Fruit fly (Drosophila melanogaster): ENCODE data around the gene Npc2c.
A peak's percentile ranks its signal among the peaks of the same experiment; 100 is the strongest.

Npc2c gene

dm6 chr3R:10109938-10110337 is 49.9 kb downstream of the Npc2c start, which contains the start of gene Fmr1 (continued):
- TF ChIP-seq CG5245 (GFP tag; optimal IDR thresholded peaks at IDR 0.05) (no peak), CG7786 (GFP tag; optimal IDR thresholded peaks at IDR 0.05) (peak; percentile 48), hkb (optimal IDR thresholded peaks at IDR 0.05) (peak; percentile 90), hkb (GFP tag; IDR thresholded peaks at IDR 0.05) (peak; percentile 26; the same call in 1 of the 2 replicates), eyg (GFP tag; optimal IDR thresholded peaks at IDR 0.05) (no peak), ato (GFP tag; IDR thresholded peaks at IDR 0.05; ENCODE audit: partially characterized antibody) (no peak), stwl (tag; optimal IDR thresholded peaks at IDR 0.05) (peak; percentile 83), gsb (GFP tag; IDR thresholded peaks at IDR 0.05) (no peak), lov (optimal IDR thresholded peaks at IDR 0.05) (no peak), lov (GFP tag; IDR thresholded peaks at IDR 0.05) (no peak), CG3065 (GFP tag; optimal IDR thresholded peaks at IDR 0.05) (no peak), B-H1 (GFP tag; IDR thresholded peaks at IDR 0.05) (no peak), Nf-YC (tag; optimal IDR thresholded peaks at IDR 0.05) (peak; percentile 24), al (GFP tag; IDR thresholded peaks at IDR 0.05) (peak; percentile 40), Jarid2 (GFP tag; optimal IDR thresholded peaks at IDR 0.05) (no peak), ATbp (GFP tag; optimal IDR thresholded peaks at IDR 0.05) (peak; percentile 12), Hmx (GFP tag; optimal IDR thresholded peaks at IDR 0.05) (no peak), bowl (GFP tag; IDR thresholded peaks at IDR 0.05) (no peak), CG17829 (tag; optimal IDR thresholded peaks at IDR 0.05) (peak; percentile 61), jumu (GFP tag; optimal IDR thresholded peaks at IDR 0.05) (peak; percentile 69), toy (GFP tag; IDR thresholded peaks at IDR 0.05) (no peak), vfl (GFP tag; optimal IDR thresholded peaks at IDR 0.05) (peak; percentile 44), CoRest (tag; optimal IDR thresholded peaks at IDR 0.05) (peak; percentile 68), CG11398 (GFP tag; optimal IDR thresholded peaks at IDR 0.05) (peak; percentile 5), Xbp1 (GFP tag; optimal IDR thresholded peaks at IDR 0.05) (peak; percentile 63), Eip74EF (GFP tag; optimal IDR thresholded peaks at IDR 0.05) (no peak), sr (GFP tag; IDR thresholded peaks at IDR 0.05) (no peak), CG13775 (GFP tag; optimal IDR thresholded peaks at IDR 0.05) (peak; percentile 66), Awh (GFP tag; IDR thresholded peaks at IDR 0.05) (no peak), CG4282 (GFP tag; optimal IDR thresholded peaks at IDR 0.05) (peak; percentile 32), amos (GFP tag; IDR thresholded peaks at IDR 0.05; ENCODE audit: partially characterized antibody) (0 out of 2 replicates have a peak, but pooled peaks have one; percentile 38), Lhr (GFP tag; optimal IDR thresholded peaks at IDR 0.05) (peak; percentile 85), inv (GFP tag; IDR thresholded peaks at IDR 0.05; ENCODE audit: partially characterized antibody) (no peak; the same call in 1 of the 2 replicates), Nf-YB (GFP tag; optimal IDR thresholded peaks at IDR 0.05) (no peak), rib (GFP tag; IDR thresholded peaks at IDR 0.05) (no peak), CG18764 (GFP tag; optimal IDR thresholded peaks at IDR 0.05) (peak; percentile 31), CG14710 (tag; optimal IDR thresholded peaks at IDR 0.05) (peak; percentile 87), Ets65A (GFP tag) (peak; percentile 96), nmo (GFP tag; optimal IDR thresholded peaks at IDR 0.05) (peak; percentile 77), CG18262 (tag; optimal IDR thresholded peaks at IDR 0.05) (peak; percentile 17), CG2116 (GFP tag; optimal IDR thresholded peaks at IDR 0.05) (peak; percentile 100), gcm2 (GFP tag; optimal IDR thresholded peaks at IDR 0.05) (no peak), hb (GFP tag; IDR thresholded peaks at IDR 0.05; ENCODE audit: partially characterized antibody) (no peak), ara (GFP tag; IDR thresholded peaks at IDR 0.05) (no peak), Hmr (GFP tag; optimal IDR thresholded peaks at IDR 0.05) (no peak), gcm (GFP tag; optimal IDR thresholded peaks at IDR 0.05) (no peak), ewg (GFP tag; optimal IDR thresholded peaks at IDR 0.05) (peak; percentile 53), Optix (GFP tag; IDR thresholded peaks at IDR 0.05) (peak; percentile 41; the same call in 1 of the 3 replicates), CG12236 (GFP tag; optimal IDR thresholded peaks at IDR 0.05) (peak; percentile 29), CG1603 (tag; optimal IDR thresholded peaks at IDR 0.05) (peak; percentile 91), Doc3 (GFP tag; IDR thresholded peaks at IDR 0.05; ENCODE audit: partially characterized antibody) (no peak)

Measured in whole organism, embryonic.